Fruit fly (Drosophila melanogaster) whole organism, embryonic: ENCODE results near the gene CG10195.

ENCODE experiments used
- CG5953 ChIP-seq: fragments of 200-800 bp; sonication (Bioruptor generic); IDR thresholded peaks from 2 replicates; pipeline ENCODE4 v1.3.6; 2022; ENCODE audit warnings: missing biosample characterization, missing genetic modification characterization
- CG6689 ChIP-seq: fragments of 200-800 bp; sonication (Bioruptor generic); IDR thresholded peaks from 2 replicates; pipeline ENCODE4 v1.3.6; 2022; ENCODE audit warnings: missing biosample characterization, missing genetic modification characterization
- CTCF ChIP-seq: fragments of 200-800 bp; sonication (Bioruptor generic); optimal IDR thresholded peaks from 2 replicates; lab custom pipeline; 2017; ENCODE audit warnings: missing biosample characterization, mild to moderate bottlenecking, missing genetic modification characterization, moderate library complexity
- Xrp1 ChIP-seq: fragments of 200-800 bp; sonication (Bioruptor generic); IDR thresholded peaks from 2 replicates; pipeline ENCODE4 v1.3.6; 2022; ENCODE audit warnings: missing biosample characterization, missing genetic modification characterization
- cwo ChIP-seq: fragments of 200-800 bp; sonication (Bioruptor generic); optimal IDR thresholded peaks from 3 replicates; lab custom pipeline; 2017; ENCODE audit warnings: missing biosample characterization, missing genetic modification characterization, mild to moderate bottlenecking, moderate library complexity, missing genetic modification reagents
- dati ChIP-seq: fragments of 200-800 bp; sonication (Bioruptor generic); IDR thresholded peaks from 2 replicates; pipeline ENCODE4 v1.3.6; 2022; ENCODE audit warnings: missing biosample characterization, missing genetic modification characterization
- dpn ChIP-seq, 2 experiments: fragments of 200-800 bp; sonication (Bioruptor generic); optimal IDR thresholded peaks; 3 replicates each; lab custom pipeline; 2016; ENCODE audit warnings: missing biosample characterization in 2 of 2, missing genetic modification characterization in 2 of 2
- gfzf ChIP-seq: fragments of 200-800 bp; sonication (Bioruptor generic); optimal IDR thresholded peaks from 2 replicates; lab custom pipeline; 2016; ENCODE audit warnings: missing biosample characterization, mild to moderate bottlenecking, missing genetic modification characterization, moderate library complexity
- trem ChIP-seq: fragments of 200-800 bp; optimal IDR thresholded peaks from 3 replicates; lab custom pipeline; 2019; ENCODE audit warnings: missing biosample characterization, mild to moderate bottlenecking, missing genetic modification characterization, moderate library complexity

- no peak for TF ChIP-seq gfzf (GFP tag; lab: Kevin White, UChicago)
- no peak for TF ChIP-seq CG5953 (GFP tag; lab: Robert Waterston, UW)
- TF ChIP-seq Xrp1 (GFP tag; lab: Robert Waterston, UW), result peak; percentile 53; the same call in 1 of the 2 replicates
- TF ChIP-seq trem (tag; lab: Kevin White, UChicago), result no peak
- TF ChIP-seq dati (GFP tag; lab: Robert Waterston, UW), result no peak
- TF ChIP-seq CTCF, result peak; percentile 26
- no peak for TF ChIP-seq cwo (GFP tag; lab: Kevin White, UChicago)
- TF ChIP-seq dpn (GFP tag; optimal IDR thresholded peaks at IDR 0.05; lab: Kevin White, UChicago), result peak; percentile 17 to 38
- no peak for TF ChIP-seq CG6689 (GFP tag; lab: Robert Waterston, UW)
These were observed 31.8 kb downstream of the CG10195 start for dm6 chr2L:19452535-19453317.
